Fruit fly (Drosophila melanogaster) whole organism, embryonic: ENCODE data around the gene Hmt4-20.
A peak's percentile ranks its signal among the peaks of the same experiment; 100 is the strongest.

Experiments used
- Abd-B ChIP-seq: fragments of 200-800 bp; sonication (Bioruptor generic); optimal IDR thresholded peaks from 2 replicates; lab custom pipeline; 2018; ENCODE audit warnings: missing biosample characterization, mild to moderate bottlenecking, missing genetic modification characterization, moderate library complexity
- Aef1 ChIP-seq: fragments of 200-800 bp; sonication (Bioruptor generic); IDR thresholded peaks from 3 replicates; pipeline ENCODE4 v1.3.6; 2022; ENCODE audit warnings: missing biosample characterization, missing genetic modification characterization
- Bgb ChIP-seq: fragments of 200-800 bp; sonication (Bioruptor generic); IDR thresholded peaks from 2 replicates; pipeline ENCODE4 v1.3.6; 2022; ENCODE audit warnings: missing biosample characterization, missing genetic modification characterization; ENCODE audit not compliant: partially characterized antibody
- CG10321 ChIP-seq: fragments of 200-800 bp; sonication (Bioruptor generic); IDR thresholded peaks from 2 replicates; pipeline ENCODE4 v1.3.6; 2022; ENCODE audit warnings: missing biosample characterization, missing genetic modification characterization
- CG10565 ChIP-seq: fragments of 200-800 bp; sonication (Bioruptor generic); optimal IDR thresholded peaks from 3 replicates; lab custom pipeline; 2016; ENCODE audit warnings: missing biosample characterization, mild to moderate bottlenecking, missing genetic modification characterization
- CG11504 ChIP-seq: fragments of 200-800 bp; sonication (Bioruptor generic); optimal IDR thresholded peaks from 3 replicates; lab custom pipeline; 2019; ENCODE audit warnings: missing biosample characterization, mild to moderate bottlenecking, missing genetic modification characterization, moderate library complexity
- CG12155 ChIP-seq: fragments of 200-800 bp; sonication (Bioruptor generic); optimal IDR thresholded peaks from 3 replicates; lab custom pipeline; 2016; ENCODE audit warnings: missing biosample characterization, missing genetic modification characterization
- CG13894 ChIP-seq: fragments of 200-800 bp; sonication (Bioruptor generic); optimal IDR thresholded peaks from 3 replicates; lab custom pipeline; 2018; ENCODE audit warnings: missing biosample characterization, mild to moderate bottlenecking, missing genetic modification characterization, moderate library complexity
- CG14050 ChIP-seq: fragments of 200-800 bp; sonication (Bioruptor generic); IDR thresholded peaks from 3 replicates; pipeline ENCODE4 v1.3.6; 2022; ENCODE audit warnings: missing biosample characterization, missing genetic modification characterization
- CG14965 ChIP-seq: fragments of 200-800 bp; sonication (Bioruptor generic); optimal IDR thresholded peaks from 2 replicates; lab custom pipeline; 2016; ENCODE audit warnings: missing biosample characterization, missing genetic modification characterization, borderline replicate concordance
- CG1529 ChIP-seq: fragments of 200-800 bp; sonication (Bioruptor generic); optimal IDR thresholded peaks from 3 replicates; lab custom pipeline; 2018; ENCODE audit warnings: missing biosample characterization, missing genetic modification characterization
- CG15696 ChIP-seq: fragments of 200-800 bp; sonication (Bioruptor generic); optimal IDR thresholded peaks from 2 replicates; lab custom pipeline; 2019; ENCODE audit warnings: missing biosample characterization, mild to moderate bottlenecking, missing genetic modification characterization, moderate library complexity
- CG18011 ChIP-seq: fragments of 200-800 bp; sonication (Bioruptor generic); optimal IDR thresholded peaks from 2 replicates; lab custom pipeline; 2017; ENCODE audit warnings: missing biosample characterization, missing genetic modification characterization, mild to moderate bottlenecking, moderate library complexity, missing genotype
- CG18262 ChIP-seq: fragments of 200-800 bp; optimal IDR thresholded peaks from 3 replicates; lab custom pipeline; 2019; ENCODE audit warnings: missing biosample characterization, mild to moderate bottlenecking, missing genetic modification characterization, moderate library complexity
- CG1832 ChIP-seq: fragments of 200-800 bp; sonication (Bioruptor generic); optimal IDR thresholded peaks from 2 replicates; lab custom pipeline; 2017; ENCODE audit warnings: missing biosample characterization, mild to moderate bottlenecking, missing genetic modification characterization, inconsistent platforms
- CG18619 ChIP-seq: fragments of 200-800 bp; sonication (Bioruptor generic); optimal IDR thresholded peaks from 3 replicates; lab custom pipeline; 2017; ENCODE audit warnings: missing biosample characterization, mild to moderate bottlenecking, missing genetic modification characterization
- CG30431 ChIP-seq: fragments of 200-800 bp; sonication (Bioruptor generic); optimal IDR thresholded peaks from 2 replicates; lab custom pipeline; 2017; ENCODE audit warnings: missing biosample characterization, missing genetic modification characterization
- CG32772 ChIP-seq: fragments of 200-800 bp; sonication (Bioruptor generic); IDR thresholded peaks from 2 replicates; pipeline ENCODE4 v1.3.6; 2022; ENCODE audit warnings: missing biosample characterization, missing genetic modification characterization
- CG3838 ChIP-seq: fragments of 200-800 bp; sonication (Bioruptor generic); optimal IDR thresholded peaks from 3 replicates; lab custom pipeline; 2016; ENCODE audit warnings: missing biosample characterization, missing genetic modification characterization
- CG4730 ChIP-seq: fragments of 200-800 bp; sonication (Bioruptor generic); IDR thresholded peaks from 2 replicates; pipeline ENCODE4 v1.3.6; 2022; ENCODE audit warnings: missing biosample characterization, missing genetic modification characterization
- CG4854 ChIP-seq: fragments of 200-800 bp; sonication (Bioruptor generic); optimal IDR thresholded peaks from 2 replicates; lab custom pipeline; 2016; ENCODE audit warnings: missing biosample characterization, missing genetic modification characterization, inconsistent platforms
- CG6254 ChIP-seq: fragments of 200-800 bp; sonication (Bioruptor generic); optimal IDR thresholded peaks from 3 replicates; lab custom pipeline; 2017; ENCODE audit warnings: mild to moderate bottlenecking, missing biosample characterization, missing genetic modification reagents, missing genetic modification characterization
- CG6683 ChIP-seq: fragments of 200-800 bp; sonication (Bioruptor generic); optimal IDR thresholded peaks from 2 replicates; lab custom pipeline; 2017; ENCODE audit warnings: missing biosample characterization, mild to moderate bottlenecking, missing genetic modification characterization, missing genetic modification reagents
- CG6765 ChIP-seq: fragments of 200-800 bp; sonication (Bioruptor generic); optimal IDR thresholded peaks from 3 replicates; lab custom pipeline; 2017; ENCODE audit warnings: missing biosample characterization, mild to moderate bottlenecking, missing genetic modification characterization
- CG7357 ChIP-seq: fragments of 200-800 bp; sonication (Bioruptor generic); IDR thresholded peaks from 3 replicates; pipeline ENCODE4 v1.3.6; 2022; ENCODE audit warnings: missing biosample characterization, missing genetic modification characterization
- CG7928 ChIP-seq: fragments of 200-800 bp; sonication (Bioruptor generic); optimal IDR thresholded peaks from 2 replicates; lab custom pipeline; 2017; ENCODE audit warnings: missing biosample characterization, mild to moderate bottlenecking, missing genetic modification characterization
- CG8924 ChIP-seq: fragments of 200-800 bp; optimal IDR thresholded peaks from 3 replicates; lab custom pipeline; 2019; ENCODE audit warnings: missing biosample characterization, mild to moderate bottlenecking, missing genetic modification characterization, moderate library complexity
- CHES-1-like ChIP-seq: fragments of 200-800 bp; sonication (Bioruptor generic); optimal IDR thresholded peaks from 2 replicates; lab custom pipeline; 2016; ENCODE audit warnings: missing biosample characterization, missing genetic modification characterization
- Dref ChIP-seq: fragments of 200-800 bp; sonication (Bioruptor generic); IDR thresholded peaks from 2 replicates; pipeline ENCODE4 v1.3.6; 2022; ENCODE audit warnings: missing biosample characterization, missing genetic modification characterization
- Drgx ChIP-seq: fragments of 200-800 bp; sonication (Bioruptor generic); IDR thresholded peaks from 2 replicates; pipeline ENCODE4 v1.3.6; 2022; ENCODE audit warnings: missing biosample characterization, missing genetic modification characterization
- Gug ChIP-seq: fragments of 200-800 bp; sonication (Bioruptor generic); IDR thresholded peaks from 4 replicates; pipeline ENCODE4 v1.3.6; 2022; ENCODE audit warnings: missing biosample characterization, missing genetic modification characterization
- HLH3B ChIP-seq: fragments of 200-800 bp; sonication (Bioruptor generic); IDR thresholded peaks from 2 replicates; pipeline ENCODE4 v1.3.6; 2022; ENCODE audit warnings: missing biosample characterization, missing genetic modification characterization
- Hmx ChIP-seq: fragments of 200-800 bp; sonication (Bioruptor generic); optimal IDR thresholded peaks from 2 replicates; lab custom pipeline; 2016; ENCODE audit warnings: missing biosample characterization, missing genetic modification characterization
- Hr3 ChIP-seq: fragments of 200-800 bp; sonication (Bioruptor generic); optimal IDR thresholded peaks from 3 replicates; lab custom pipeline; 2016; ENCODE audit warnings: missing biosample characterization, missing genetic modification characterization
- Nf-YC ChIP-seq: fragments of 200-800 bp; optimal IDR thresholded peaks from 3 replicates; lab custom pipeline; 2019; ENCODE audit warnings: missing biosample characterization, mild to moderate bottlenecking, missing genetic modification characterization, moderate library complexity
- Poxn ChIP-seq: fragments of 200-800 bp; sonication (Bioruptor generic); IDR thresholded peaks from 2 replicates; pipeline ENCODE4 v1.3.6; 2022; ENCODE audit warnings: missing biosample characterization, missing genetic modification characterization
- Ptx1 ChIP-seq: fragments of 200-800 bp; sonication (Bioruptor generic); IDR thresholded peaks from 2 replicates; pipeline ENCODE4 v1.3.6; 2022; ENCODE audit warnings: missing biosample characterization, missing genetic modification characterization
- amos ChIP-seq: fragments of 200-800 bp; sonication (Bioruptor generic); IDR thresholded peaks from 2 replicates; pipeline ENCODE4 v1.3.6; 2022; ENCODE audit warnings: missing biosample characterization, missing genetic modification characterization; ENCODE audit not compliant: partially characterized antibody
- grn ChIP-seq: fragments of 200-800 bp; sonication (Bioruptor generic); optimal IDR thresholded peaks from 3 replicates; lab custom pipeline; 2017; ENCODE audit warnings: missing biosample characterization, missing genetic modification characterization
- ind ChIP-seq: fragments of 200-800 bp; sonication (Bioruptor generic); optimal IDR thresholded peaks from 3 replicates; lab custom pipeline; 2016; ENCODE audit warnings: missing biosample characterization, missing genetic modification characterization
- lbe ChIP-seq: fragments of 200-800 bp; sonication (Bioruptor generic); optimal IDR thresholded peaks from 2 replicates; lab custom pipeline; 2016; ENCODE audit warnings: missing biosample characterization, mild to moderate bottlenecking, missing genetic modification characterization
- nom ChIP-seq: fragments of 200-800 bp; sonication (Bioruptor generic); optimal IDR thresholded peaks from 2 replicates; lab custom pipeline; 2017; ENCODE audit warnings: missing biosample characterization, missing genetic modification characterization, mild to moderate bottlenecking, moderate library complexity, missing genetic modification reagents
- oc ChIP-seq: fragments of 200-800 bp; sonication (Bioruptor generic); optimal IDR thresholded peaks from 2 replicates; lab custom pipeline; 2018; ENCODE audit warnings: missing biosample characterization, mild to moderate bottlenecking, missing genetic modification characterization, moderate library complexity
- p53 ChIP-seq: fragments of 200-800 bp; sonication (Bioruptor generic); optimal IDR thresholded peaks from 2 replicates; lab custom pipeline; 2016; ENCODE audit warnings: missing biosample characterization, missing genetic modification characterization
- peb ChIP-seq: fragments of 200-800 bp; sonication (Bioruptor generic); IDR thresholded peaks from 2 replicates; pipeline ENCODE4 v1.3.6; 2022; ENCODE audit warnings: missing biosample characterization, missing genetic modification characterization
- rib ChIP-seq: fragments of 200-800 bp; sonication (Bioruptor generic); IDR thresholded peaks from 2 replicates; pipeline ENCODE4 v1.3.6; 2022; ENCODE audit warnings: missing biosample characterization, missing genetic modification characterization
- scrt ChIP-seq: fragments of 200-800 bp; sonication (Bioruptor generic); optimal IDR thresholded peaks from 2 replicates; lab custom pipeline; 2018; ENCODE audit warnings: missing biosample characterization, mild to moderate bottlenecking, missing genetic modification characterization, moderate library complexity
- shn ChIP-seq: fragments of 200-800 bp; sonication (Bioruptor generic); optimal IDR thresholded peaks from 3 replicates; lab custom pipeline; 2016; ENCODE audit warnings: missing biosample characterization, missing genetic modification characterization
- slp2 ChIP-seq: fragments of 200-800 bp; sonication (Bioruptor generic); optimal IDR thresholded peaks from 2 replicates; lab custom pipeline; 2016; ENCODE audit warnings: missing biosample characterization, missing genetic modification characterization
- trh ChIP-seq: fragments of 200-800 bp; sonication (Bioruptor generic); optimal IDR thresholded peaks from 2 replicates; lab custom pipeline; 2016; ENCODE audit warnings: missing biosample characterization, missing genetic modification characterization
- wor ChIP-seq: fragments of 200-800 bp; sonication (Bioruptor generic); IDR thresholded peaks from 2 replicates; pipeline ENCODE4 v1.3.6; 2022; ENCODE audit warnings: missing biosample characterization, missing genetic modification characterization
- zen ChIP-seq: fragments of 200-800 bp; sonication (Bioruptor generic); optimal IDR thresholded peaks from 3 replicates; lab custom pipeline; 2018; ENCODE audit warnings: missing biosample characterization, mild to moderate bottlenecking, missing genetic modification characterization, moderate library complexity

Hmt4-20 gene

dm6 chrX:621132-621555, 34.7 kb downstream of the Hmt4-20 start, which contains the start of the genes CG13365 and Vsp37A (continued):
- TF ChIP-seq lbe (GFP tag; lab: Kevin White, UChicago) = no peak
- TF ChIP-seq CG18619 = peak; percentile 4
- TF ChIP-seq trh (GFP tag; lab: Kevin White, UChicago) = peak; percentile 11
- TF ChIP-seq CG7357 (GFP tag; lab: Robert Waterston, UW) = no peak
- peak; percentile 32 for TF ChIP-seq CG18262
- TF ChIP-seq zen (tag; lab: Kevin White, UChicago) = peak; percentile 23
- peak; percentile 55 for TF ChIP-seq Nf-YC (tag; lab: Kevin White, UChicago)
- TF ChIP-seq Poxn (GFP tag; lab: Robert Waterston, UW) = no peak
- peak; percentile 33; the same call in 1 of the 2 replicates for TF ChIP-seq CG32772 (GFP tag; lab: Robert Waterston, UW)
- no peak for TF ChIP-seq rib (GFP tag; lab: Robert Waterston, UW)
- peak; percentile 40 for TF ChIP-seq CG13894 (tag; lab: Kevin White, UChicago)
- peak; percentile 25; the same call in 1 of the 2 replicates for TF ChIP-seq Dref (GFP tag; lab: Robert Waterston, UW)
- TF ChIP-seq CG30431 (GFP tag; lab: Kevin White, UChicago) = no peak
- TF ChIP-seq CG14965 (GFP tag; lab: Kevin White, UChicago) = no peak
- peak; percentile 4 for TF ChIP-seq CG1529 (GFP tag; lab: Kevin White, UChicago)
- no peak for TF ChIP-seq CG14050
- TF ChIP-seq CG11504 (tag; lab: Kevin White, UChicago) = peak; percentile 51
- no peak for TF ChIP-seq Bgb (GFP tag; lab: Robert Waterston, UW)
- peak; percentile 41 for TF ChIP-seq CG12155 (GFP tag; lab: Kevin White, UChicago)
- TF ChIP-seq CG1832 = no peak
- TF ChIP-seq CG4854 (GFP tag; lab: Kevin White, UChicago) = no peak
- TF ChIP-seq CG15696 (tag; lab: Kevin White, UChicago) = peak; percentile 58
- TF ChIP-seq peb = no peak
- peak; percentile 31 for TF ChIP-seq CG7928
- no peak for TF ChIP-seq grn (GFP tag; lab: Kevin White, UChicago)
- no peak for TF ChIP-seq Drgx (GFP tag; lab: Robert Waterston, UW)
- peak; percentile 28 for TF ChIP-seq CG8924 (tag; lab: Kevin White, UChicago)
- TF ChIP-seq oc (tag; lab: Kevin White, UChicago) = no peak
- TF ChIP-seq CG4730 (GFP tag; lab: Robert Waterston, UW) = peak; percentile 35; the same call in 1 of the 2 replicates
- TF ChIP-seq CG10321 (GFP tag; lab: Robert Waterston, UW) = no peak
- TF ChIP-seq nom (GFP tag; lab: Kevin White, UChicago) = no peak
- TF ChIP-seq CG10565 (GFP tag; lab: Kevin White, UChicago) = no peak
- TF ChIP-seq HLH3B = no peak
- no peak for TF ChIP-seq CG18011 (GFP tag; lab: Kevin White, UChicago)
- TF ChIP-seq Hr3 (GFP tag; lab: Kevin White, UChicago) = peak; percentile 0
- no peak for TF ChIP-seq slp2
- no peak for TF ChIP-seq CG6765 (GFP tag; lab: Kevin White, UChicago)
- no peak for TF ChIP-seq CG6254
- no peak for TF ChIP-seq CG3838 (GFP tag; lab: Kevin White, UChicago)
- TF ChIP-seq CHES-1-like (GFP tag; lab: Kevin White, UChicago) = peak; percentile 64
- TF ChIP-seq p53 (GFP tag; lab: Kevin White, UChicago) = no peak
- no peak for TF ChIP-seq Aef1
- no peak for TF ChIP-seq Gug
- no peak for TF ChIP-seq wor (GFP tag; lab: Robert Waterston, UW)
- TF ChIP-seq scrt (GFP tag; lab: Kevin White, UChicago) = no peak
- TF ChIP-seq Abd-B (GFP tag; lab: Kevin White, UChicago) = peak; percentile 38
- TF ChIP-seq amos (GFP tag; lab: Robert Waterston, UW) = no peak
- TF ChIP-seq Hmx (GFP tag; lab: Kevin White, UChicago) = no peak
- no peak for TF ChIP-seq CG6683
- TF ChIP-seq shn (GFP tag; lab: Kevin White, UChicago) = peak; percentile 28
- peak; percentile 37 for TF ChIP-seq ind (GFP tag; lab: Kevin White, UChicago)
- peak; percentile 41 for TF ChIP-seq Ptx1
